Worm (Caenorhabditis elegans) whole organism, L4/young adult: ENCODE measurements around the gene T01D3.3.

Experiments used
- W03F9.2 ChIP-seq: fragments of 150-350 bp; optimal IDR thresholded peaks from 2 replicates; lab custom pipeline; 2014; ENCODE audit warnings: missing biosample characterization, missing genetic modification characterization
- dao-5 ChIP-seq: sonication (generic microtip); optimal IDR thresholded peaks from 2 replicates; lab custom pipeline; 2016; ENCODE audit warnings: missing genotype, missing genetic modification characterization, moderate library complexity, missing compliant biosample characterization
- him-1 ChIP-seq: sonication (generic microtip); optimal IDR thresholded peaks from 2 replicates; lab custom pipeline; 2016; ENCODE audit warnings: missing genotype, missing genetic modification reagents, missing genetic modification characterization, missing compliant biosample characterization

ce11 chrV:13757349-13757748 is 53.3 kb downstream of the T01D3.3 start:
- TF ChIP-seq W03F9.2, result no peak
- TF ChIP-seq him-1 (tag; lab: Kevin White, UChicago), result no peak
- TF ChIP-seq dao-5 (tag; lab: Kevin White, UChicago), result no peak
